Fruit fly (Drosophila melanogaster): ENCODE results near the gene eyg.

dm6 chr3L:12489952-12490351 is 22.1 kb upstream of the eyg start:
- TF ChIP-seq oc (tag; optimal IDR thresholded peaks at IDR 0.05) (no peak), ttk (GFP tag; IDR thresholded peaks at IDR 0.05) (no peak), CG11085 (GFP tag; IDR thresholded peaks at IDR 0.05) (no peak), CG17385 (GFP tag; optimal IDR thresholded peaks at IDR 0.05) (peak; percentile 2), CG1024 (GFP tag; IDR thresholded peaks at IDR 0.05) (no peak), eyg (GFP tag; optimal IDR thresholded peaks at IDR 0.05) (no peak), CG34422 (GFP tag; IDR thresholded peaks at IDR 0.05) (no peak), Dfd (GFP tag; optimal IDR thresholded peaks at IDR 0.05) (no peak)
